Worm (Caenorhabditis elegans) whole organism, L3 larva: ENCODE results near the gene act-5.

Experiments used
- R02D3.7 ChIP-seq: fragments of 150-350 bp; optimal IDR thresholded peaks from 2 replicates; lab custom pipeline; 2014; ENCODE audit warnings: missing biosample characterization, missing genetic modification characterization
- ZK546.5 ChIP-seq: sonication (generic microtip); optimal IDR thresholded peaks from 2 replicates; lab custom pipeline; 2017; ENCODE audit warnings: missing biosample characterization, missing genetic modification characterization
- aly-2 ChIP-seq: fragments of 150-350 bp; optimal IDR thresholded peaks from 2 replicates; lab custom pipeline; 2014; ENCODE audit warnings: missing biosample characterization, missing genetic modification characterization
- ama-1 ChIP-seq: fragments of 150-350 bp; optimal IDR thresholded peaks from 2 replicates; lab custom pipeline; 2018
- ceh-16 ChIP-seq: sonication (generic microtip); optimal IDR thresholded peaks from 2 replicates; lab custom pipeline; 2017; ENCODE audit warnings: missing biosample characterization, missing genetic modification characterization
- ceh-28 ChIP-seq: fragments of 150-350 bp; optimal IDR thresholded peaks from 2 replicates; lab custom pipeline; 2014; ENCODE audit warnings: missing biosample characterization, missing genetic modification reagents, missing genetic modification characterization
- ceh-82 ChIP-seq: fragments of 150-350 bp; optimal IDR thresholded peaks from 2 replicates; lab custom pipeline; 2014; ENCODE audit warnings: missing biosample characterization, missing genetic modification characterization
- ceh-9 ChIP-seq: sonication (generic microtip); optimal IDR thresholded peaks from 2 replicates; lab custom pipeline; 2018; ENCODE audit warnings: missing biosample characterization, missing genetic modification characterization
- egl-27 ChIP-seq: sonication (generic microtip); optimal IDR thresholded peaks from 4 replicates; lab custom pipeline; 2017; ENCODE audit warnings: missing biosample characterization, missing genetic modification reagents, missing genetic modification characterization
- egl-5 ChIP-seq: fragments of 150-350 bp; optimal IDR thresholded peaks from 2 replicates; lab custom pipeline; 2017; ENCODE audit warnings: missing biosample characterization, missing genetic modification reagents, missing genetic modification characterization, inconsistent platforms
- elt-2 ChIP-seq: sonication (generic microtip); optimal IDR thresholded peaks from 2 replicates; lab custom pipeline; 2016; ENCODE audit warnings: missing genetic modification reagents, mild to moderate bottlenecking, missing genetic modification characterization, missing compliant biosample characterization
- elt-3 ChIP-seq, 3 experiments: fragments of 150-350 bp in 1 of 3; sonication (generic microtip) in 2 of 3; optimal IDR thresholded peaks; 2 replicates in 2 of 3; 4 replicates in 1 of 3; lab custom pipeline; 2014 to 2017; ENCODE audit warnings: missing biosample characterization in 3 of 3, missing genetic modification characterization in 3 of 3
- eor-1 ChIP-seq, 2 experiments: fragments of 150-350 bp; optimal IDR thresholded peaks; 2 replicates each; lab custom pipeline; 2014 to 2018; ENCODE audit warnings: missing biosample characterization in 2 of 2, missing genetic modification characterization in 2 of 2
- fkh-10 ChIP-seq: sonication (generic microtip); optimal IDR thresholded peaks from 2 replicates; lab custom pipeline; 2017; ENCODE audit warnings: missing biosample characterization, missing genetic modification reagents, missing genetic modification characterization
- fos-1 ChIP-seq: fragments of 150-350 bp; optimal IDR thresholded peaks from 2 replicates; lab custom pipeline; 2014; ENCODE audit warnings: missing biosample characterization, missing genetic modification characterization
- hmg-11 ChIP-seq: sonication (generic microtip); optimal IDR thresholded peaks from 2 replicates; lab custom pipeline; 2016; ENCODE audit warnings: missing genetic modification characterization, missing compliant biosample characterization
- jun-1 ChIP-seq: fragments of 150-350 bp; optimal IDR thresholded peaks from 2 replicates; lab custom pipeline; 2014; ENCODE audit warnings: missing biosample characterization, missing genetic modification reagents, missing genetic modification characterization
- lin-39 ChIP-seq: fragments of 150-350 bp; optimal IDR thresholded peaks from 2 replicates; lab custom pipeline; 2018; ENCODE audit warnings: missing biosample characterization, missing genetic modification reagents, missing genetic modification characterization
- mdl-1 ChIP-seq: fragments of 150-350 bp; optimal IDR thresholded peaks from 2 replicates; lab custom pipeline; 2014; ENCODE audit warnings: missing biosample characterization, missing genetic modification characterization
- mml-1 ChIP-seq: fragments of 150-350 bp; sonication (generic microtip); optimal IDR thresholded peaks from 3 replicates; lab custom pipeline; 2014; ENCODE audit warnings: missing biosample characterization, missing genetic modification characterization
- nhr-11 ChIP-seq: fragments of 150-350 bp; optimal IDR thresholded peaks from 2 replicates; lab custom pipeline; 2014; ENCODE audit warnings: missing biosample characterization, missing genetic modification characterization
- nhr-12 ChIP-seq: fragments of 150-350 bp; optimal IDR thresholded peaks from 2 replicates; lab custom pipeline; 2014; ENCODE audit warnings: missing biosample characterization, missing genetic modification characterization
- nhr-23 ChIP-seq: fragments of 150-350 bp; optimal IDR thresholded peaks from 2 replicates; lab custom pipeline; 2014; ENCODE audit warnings: missing biosample characterization, missing genetic modification reagents, missing genetic modification characterization
- nhr-237 ChIP-seq: fragments of 150-350 bp; optimal IDR thresholded peaks from 2 replicates; lab custom pipeline; 2014; ENCODE audit warnings: missing biosample characterization, missing genetic modification characterization
- nhr-25 ChIP-seq: sonication (generic microtip); optimal IDR thresholded peaks from 2 replicates; lab custom pipeline; 2017; ENCODE audit warnings: missing biosample characterization, missing genetic modification characterization
- nhr-28 ChIP-seq: fragments of 150-350 bp; optimal IDR thresholded peaks from 2 replicates; lab custom pipeline; 2014; ENCODE audit warnings: missing biosample characterization, missing genetic modification characterization
- nhr-43 ChIP-seq: sonication (generic microtip); optimal IDR thresholded peaks from 2 replicates; lab custom pipeline; 2016; ENCODE audit warnings: mild to moderate bottlenecking, missing genetic modification characterization, missing compliant biosample characterization; ENCODE audit not compliant: poor library complexity, severe bottlenecking
- nhr-67 ChIP-seq: fragments of 150-350 bp; optimal IDR thresholded peaks from 2 replicates; lab custom pipeline; 2014; ENCODE audit warnings: missing biosample characterization, missing genetic modification characterization
- nhr-77 ChIP-seq: fragments of 150-350 bp; optimal IDR thresholded peaks from 2 replicates; lab custom pipeline; 2014; ENCODE audit warnings: missing biosample characterization, missing genetic modification characterization
- pha-4 ChIP-seq: fragments of 150-350 bp; optimal IDR thresholded peaks from 2 replicates; lab custom pipeline; 2014; ENCODE audit warnings: missing biosample characterization, missing genetic modification reagents, missing genetic modification characterization
- pqm-1 ChIP-seq: fragments of 150-350 bp; optimal IDR thresholded peaks from 2 replicates; lab custom pipeline; 2017; ENCODE audit warnings: missing biosample characterization, missing genetic modification characterization, inconsistent platforms
- sea-2 ChIP-seq: fragments of 150-350 bp; sonication (generic microtip); optimal IDR thresholded peaks from 4 replicates; lab custom pipeline; 2014; ENCODE audit warnings: missing biosample characterization, missing genetic modification reagents, missing genetic modification characterization
- skn-1 ChIP-seq: fragments of 150-350 bp; optimal IDR thresholded peaks from 2 replicates; lab custom pipeline; 2014; ENCODE audit warnings: missing biosample characterization, missing genetic modification characterization
- tbx-2 ChIP-seq: sonication (generic microtip); optimal IDR thresholded peaks from 2 replicates; lab custom pipeline; 2016; ENCODE audit warnings: mild to moderate bottlenecking, missing genetic modification characterization, missing compliant biosample characterization
- unc-39 ChIP-seq: sonication (generic microtip); optimal IDR thresholded peaks from 4 replicates; lab custom pipeline; 2017; ENCODE audit warnings: missing biosample characterization, missing genetic modification characterization
- zag-1 ChIP-seq: fragments of 150-350 bp; optimal IDR thresholded peaks from 2 replicates; lab custom pipeline; 2014; ENCODE audit warnings: missing biosample characterization, missing genetic modification characterization
- ztf-4 ChIP-seq: fragments of 150-350 bp; optimal IDR thresholded peaks from 2 replicates; lab custom pipeline; 2014; ENCODE audit warnings: missing biosample characterization, missing genetic modification characterization

Gene act-5

ce11 chrIII:13606016-13606530 lies at the start of gene act-5:
Gene act-5 (minus strand): TSS chrIII:13606066.
- TF ChIP-seq sea-2 (GFP tag; lab: Kevin White, UChicago) (no peak), ceh-28 (no peak), jun-1 (tag; lab: Kevin White, UChicago) (peak; percentile 48), mml-1 (tag; lab: Kevin White, UChicago) (no peak), hmg-11 (tag; lab: Kevin White, UChicago) (no peak), pqm-1 (tag; lab: Kevin White, UChicago) (peak; percentile 98), elt-2 (tag; lab: Kevin White, UChicago) (peak; percentile 97), ama-1 (lab: Kevin White, UChicago) (no peak), nhr-43 (no peak), ceh-9 (no peak), fkh-10 (no peak), eor-1 (tag; optimal IDR thresholded peaks at IDR 0.05; lab: Kevin White, UChicago) (no peak), tbx-2 (tag; lab: Kevin White, UChicago) (no peak), aly-2 (tag; lab: Kevin White, UChicago) (no peak), nhr-67 (tag; lab: Kevin White, UChicago) (no peak), nhr-25 (tag; lab: Kevin White, UChicago) (no peak), skn-1 (tag; lab: Kevin White, UChicago) (peak; percentile 8), fos-1 (no peak), lin-39 (no peak), egl-27 (no peak), pha-4 (tag; lab: Kevin White, UChicago) (peak; percentile 62), nhr-237 (tag; lab: Kevin White, UChicago) (no peak)

- TF ChIP-seq nhr-237 (tag; lab: Kevin White, UChicago) (no peak), egl-5 (tag; lab: Kevin White, UChicago) (no peak), nhr-28 (tag; lab: Kevin White, UChicago) (no peak), zag-1 (tag; lab: Kevin White, UChicago) (no peak), ceh-16 (tag; lab: Kevin White, UChicago) (no peak), nhr-12 (tag; lab: Kevin White, UChicago) (no peak), pqm-1 (tag; lab: Kevin White, UChicago) (no peak), unc-39 (tag; lab: Kevin White, UChicago) (no peak), nhr-67 (tag; lab: Kevin White, UChicago) (no peak), elt-3 (tag; optimal IDR thresholded peaks at IDR 0.05; lab: Kevin White, UChicago) (no peak), eor-1 (tag; optimal IDR thresholded peaks at IDR 0.05; lab: Kevin White, UChicago) (no peak)
Measured at ce11 chrIII:13654950-13655349, 49.1 kb upstream of the act-5 start.

- TF ChIP-seq nhr-23 (tag; lab: Kevin White, UChicago) (no peak), nhr-11 (tag; lab: Kevin White, UChicago) (no peak), nhr-43 (no peak), fkh-10 (no peak), zag-1 (tag; lab: Kevin White, UChicago) (no peak), nhr-77 (tag; lab: Kevin White, UChicago) (no peak)
Measured at ce11 chrIII:13652708-13653107, 46.8 kb upstream of the act-5 start.

ce11 chrIII:13652010-13652409 lies 46.1 kb upstream of the act-5 start:
- TF ChIP-seq ceh-28 (no peak), eor-1 (tag; optimal IDR thresholded peaks at IDR 0.05; lab: Kevin White, UChicago) (no peak), nhr-28 (tag; lab: Kevin White, UChicago) (no peak), nhr-43 (no peak), mdl-1 (no peak), skn-1 (tag; lab: Kevin White, UChicago) (no peak), ztf-4 (tag; lab: Kevin White, UChicago) (no peak), nhr-67 (tag; lab: Kevin White, UChicago) (no peak), nhr-237 (tag; lab: Kevin White, UChicago) (no peak), zag-1 (tag; lab: Kevin White, UChicago) (no peak), ceh-82 (no peak), elt-2 (tag; lab: Kevin White, UChicago) (no peak), ama-1 (lab: Kevin White, UChicago) (no peak), jun-1 (tag; lab: Kevin White, UChicago) (no peak), nhr-77 (tag; lab: Kevin White, UChicago) (no peak), elt-3 (tag; optimal IDR thresholded peaks at IDR 0.05; lab: Kevin White, UChicago) (no peak), R02D3.7 (tag; lab: Kevin White, UChicago) (no peak), ceh-16 (tag; lab: Kevin White, UChicago) (no peak), ZK546.5 (tag; lab: Kevin White, UChicago) (no peak)
